Fruit fly (Drosophila melanogaster): Measurements from ENCODE around the gene Plc21C.
A peak's percentile ranks its signal among the peaks of the same experiment; 100 is the strongest.

DNA sequence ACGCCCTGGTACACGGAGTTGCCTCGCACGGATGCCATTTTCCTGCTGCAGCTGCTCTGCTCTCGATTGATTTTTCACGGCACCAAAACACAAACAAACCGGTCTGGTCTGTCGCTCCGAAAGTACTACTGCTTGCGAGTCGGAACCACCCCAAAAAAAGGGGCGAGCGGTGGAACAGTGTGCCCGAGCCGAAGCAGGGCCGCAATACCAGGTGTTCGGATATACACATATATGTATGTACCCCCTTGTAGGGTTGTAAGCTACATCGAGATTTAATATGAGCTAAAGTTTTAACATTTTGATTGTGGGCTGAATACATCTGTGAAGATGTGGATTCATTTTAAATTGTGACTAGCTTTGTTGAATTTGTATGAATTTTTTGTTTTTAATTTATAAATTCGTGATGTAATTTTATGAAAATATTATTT is 20.1 kb upstream of the Plc21C start:
- TF ChIP-seq Snoo (tag; optimal IDR thresholded peaks at IDR 0.05) (peak; percentile 49), CG10348 (GFP tag; IDR thresholded peaks at IDR 0.05) (no peak), CG14655 (GFP tag; optimal IDR thresholded peaks at IDR 0.05) (no peak), Ets98B (GFP tag; IDR thresholded peaks at IDR 0.05) (peak; percentile 28), CG9948 (tag; optimal IDR thresholded peaks at IDR 0.05) (peak; percentile 41), CG15710 (tag; optimal IDR thresholded peaks at IDR 0.05) (no peak), CG13204 (GFP tag; optimal IDR thresholded peaks at IDR 0.05) (no peak), CG4496 (GFP tag; IDR thresholded peaks at IDR 0.05) (peak; percentile 79)

Measured in whole organism, pupa.